Worm (Caenorhabditis elegans) whole organism, late embryonic: ENCODE data around the gene K08D12.4.

ENCODE experiments used
- ama-1 ChIP-seq: fragments of 150-350 bp; optimal IDR thresholded peaks from 2 replicates; lab custom pipeline; 2014
- ceh-34 ChIP-seq: sonication (generic microtip); optimal IDR thresholded peaks from 2 replicates; lab custom pipeline; 2016; ENCODE audit warnings: mild to moderate bottlenecking, missing genetic modification characterization, missing compliant biosample characterization
- ceh-45 ChIP-seq: fragments of 200-800 bp; sonication (Bioruptor generic); IDR thresholded peaks from 2 replicates; pipeline ENCODE4 v1.3.6; 2022; ENCODE audit warnings: missing genetic modification reagents, missing genetic modification characterization, missing compliant biosample characterization
- che-1 ChIP-seq: sonication (generic microtip); optimal IDR thresholded peaks from 2 replicates; lab custom pipeline; 2016; ENCODE audit warnings: mild to moderate bottlenecking, missing genetic modification characterization, missing compliant biosample characterization
- fkh-10 ChIP-seq: fragments of 150-350 bp; optimal IDR thresholded peaks from 2 replicates; lab custom pipeline; 2014; ENCODE audit warnings: missing biosample characterization, missing genetic modification reagents, missing genetic modification characterization
- hlh-15 ChIP-seq: sonication (generic microtip); optimal IDR thresholded peaks from 2 replicates; lab custom pipeline; 2016; ENCODE audit warnings: missing genetic modification characterization, missing compliant biosample characterization
- lin-11 ChIP-seq: fragments of 200-800 bp; sonication (Bioruptor generic); optimal IDR thresholded peaks from 2 replicates; lab custom pipeline; 2018; ENCODE audit warnings: mild to moderate bottlenecking, missing genetic modification characterization, missing compliant biosample characterization
- mec-3 ChIP-seq: sonication (generic microtip); optimal IDR thresholded peaks from 2 replicates; lab custom pipeline; 2016; ENCODE audit warnings: borderline replicate concordance, missing genetic modification characterization, missing compliant biosample characterization
- nhr-11 ChIP-seq: fragments of 150-350 bp; optimal IDR thresholded peaks from 2 replicates; lab custom pipeline; 2014; ENCODE audit warnings: missing biosample characterization, missing genetic modification characterization
- pha-2 ChIP-seq: sonication (generic microtip); optimal IDR thresholded peaks from 2 replicates; lab custom pipeline; 2017; ENCODE audit warnings: mild to moderate bottlenecking, missing genetic modification characterization, missing compliant biosample characterization
- pha-4 ChIP-seq: fragments of 150-350 bp; optimal IDR thresholded peaks from 2 replicates; lab custom pipeline; 2018; ENCODE audit warnings: missing biosample characterization, missing genetic modification reagents, missing genetic modification characterization
- sox-2 ChIP-seq: fragments of 200-800 bp; sonication (Bioruptor generic); IDR thresholded peaks from 2 replicates; pipeline ENCODE4 v1.3.6; 2022; ENCODE audit warnings: missing genetic modification reagents, missing genetic modification characterization, missing compliant biosample characterization
- tbx-2 ChIP-seq: sonication (generic microtip); optimal IDR thresholded peaks from 2 replicates; lab custom pipeline; 2016; ENCODE audit warnings: missing genetic modification characterization, missing compliant biosample characterization
- ttx-3 ChIP-seq: sonication (generic microtip); optimal IDR thresholded peaks from 2 replicates; lab custom pipeline; 2016; ENCODE audit warnings: missing genetic modification reagents, missing genetic modification characterization, missing compliant biosample characterization

- TF ChIP-seq ttx-3 (tag; lab: Kevin White, UChicago) = no peak
- TF ChIP-seq ceh-45 (GFP tag; lab: Robert Waterston, UW) = no peak
- no peak for TF ChIP-seq fkh-10 (GFP tag; lab: Kevin White, UChicago)
- TF ChIP-seq sox-2 = no peak
- TF ChIP-seq hlh-15 = no peak
- TF ChIP-seq pha-4 = no peak
- TF ChIP-seq ama-1 (lab: Kevin White, UChicago) = no peak
- TF ChIP-seq lin-11 (tag; lab: Kevin White, UChicago) = no peak
- no peak for TF ChIP-seq mec-3
- no peak for TF ChIP-seq nhr-11 (tag; lab: Kevin White, UChicago)
- TF ChIP-seq tbx-2 (tag; lab: Kevin White, UChicago) = no peak
- TF ChIP-seq ceh-34 (tag; lab: Kevin White, UChicago) = no peak
- no peak for TF ChIP-seq che-1 (tag; lab: Kevin White, UChicago)
- no peak for TF ChIP-seq pha-2 (tag; lab: Kevin White, UChicago)
These were observed 44.2 kb upstream of the K08D12.4 start for ce11 chrIV:1662872-1663271.
